Worm (Caenorhabditis elegans): ENCODE measurements around the gene tag-321.

- TF ChIP-seq him-1 (tag; optimal IDR thresholded peaks at IDR 0.05) (no peak), W03F9.2 (tag; optimal IDR thresholded peaks at IDR 0.05) (peak; percentile 46)
These were observed 9.4 kb downstream of the tag-321 start, which contains the start of the genes hcf-1 and swd-2.2 for ce11 chrIV:7774206-7774605.

All from whole organism, L4/young adult.